Worm (Caenorhabditis elegans): ENCODE data around the gene C06A6.2.
A peak's percentile ranks its signal among the peaks of the same experiment; 100 is the strongest.

Gene C06A6.2

ce11 chrIV:7836030-7836429, 10.4 kb upstream of the C06A6.2 start:
- TF ChIP-seq nfya-1 (tag; optimal IDR thresholded peaks at IDR 0.05; ENCODE audit: insufficient read depth) (peak; percentile 19), nhr-23 (tag; optimal IDR thresholded peaks at IDR 0.05) (peak; percentile 85), ceh-28 (tag; optimal IDR thresholded peaks at IDR 0.05) (peak; percentile 60), sea-2 (GFP tag; optimal IDR thresholded peaks at IDR 0.05) (no peak), pha-4 (tag; optimal IDR thresholded peaks at IDR 0.05) (peak; percentile 26), ama-1 (optimal IDR thresholded peaks at IDR 0.05) (no peak), eor-1 (tag; optimal IDR thresholded peaks at IDR 0.05) (no peak), snpc-4 (tag; optimal IDR thresholded peaks at IDR 0.05) (no peak), nhr-25 (tag; optimal IDR thresholded peaks at IDR 0.05) (peak; percentile 61), fkh-2 (tag; optimal IDR thresholded peaks at IDR 0.05) (no peak), ZK546.5 (tag; optimal IDR thresholded peaks at IDR 0.05) (no peak), hmg-11 (tag; optimal IDR thresholded peaks at IDR 0.05) (peak; percentile 27)

- TF ChIP-seq nhr-43 (tag; optimal IDR thresholded peaks at IDR 0.05; ENCODE audit: poor library complexity, severe bottlenecking) (no peak), egl-5 (tag; optimal IDR thresholded peaks at IDR 0.05) (no peak), nhr-67 (tag; optimal IDR thresholded peaks at IDR 0.05) (no peak), eor-1 (tag; optimal IDR thresholded peaks at IDR 0.05) (no peak), nhr-237 (tag; optimal IDR thresholded peaks at IDR 0.05) (no peak), mml-1 (tag; optimal IDR thresholded peaks at IDR 0.05) (no peak), unc-39 (tag; optimal IDR thresholded peaks at IDR 0.05) (no peak), zag-1 (tag; optimal IDR thresholded peaks at IDR 0.05) (no peak), pqm-1 (tag; optimal IDR thresholded peaks at IDR 0.05) (no peak), snpc-4 (tag; optimal IDR thresholded peaks at IDR 0.05) (no peak), lin-15B (tag; optimal IDR thresholded peaks at IDR 0.05) (no peak), elt-3 (tag; optimal IDR thresholded peaks at IDR 0.05) (no peak), R02D3.7 (tag; optimal IDR thresholded peaks at IDR 0.05) (no peak), nhr-23 (tag; optimal IDR thresholded peaks at IDR 0.05) (no peak)
These were observed 9.9 kb upstream of the C06A6.2 start for ce11 chrIV:7836491-7836890.

- TF ChIP-seq nhr-12 (tag; optimal IDR thresholded peaks at IDR 0.05), result no peak
- TF ChIP-seq fos-1 (tag; optimal IDR thresholded peaks at IDR 0.05), result no peak
- TF ChIP-seq ztf-4 (tag; optimal IDR thresholded peaks at IDR 0.05), result no peak
- no peak for TF ChIP-seq nhr-237 (tag; optimal IDR thresholded peaks at IDR 0.05)
- TF ChIP-seq nhr-77 (tag; optimal IDR thresholded peaks at IDR 0.05), result no peak
- TF ChIP-seq lin-39 (tag; optimal IDR thresholded peaks at IDR 0.05), result no peak
- TF ChIP-seq pqm-1 (tag; optimal IDR thresholded peaks at IDR 0.05), result no peak
- no peak for TF ChIP-seq lin-15B (tag; optimal IDR thresholded peaks at IDR 0.05)
- no peak for TF ChIP-seq daf-12 (tag; optimal IDR thresholded peaks at IDR 0.05)
- no peak for TF ChIP-seq pha-4 (tag; optimal IDR thresholded peaks at IDR 0.05)
- TF ChIP-seq skn-1 (tag; optimal IDR thresholded peaks at IDR 0.05), result no peak
- no peak for TF ChIP-seq elt-3 (tag; optimal IDR thresholded peaks at IDR 0.05)
- TF ChIP-seq ceh-28 (tag; optimal IDR thresholded peaks at IDR 0.05), result no peak
- TF ChIP-seq nhr-43 (tag; optimal IDR thresholded peaks at IDR 0.05; ENCODE audit: poor library complexity, severe bottlenecking), result no peak
These were observed 8.0 kb upstream of the C06A6.2 start, which contains the start of gene C06A6.7 for ce11 chrIV:7838426-7838825. Gene C06A6.7, minus strand, starts transcription at chrIV:7838526.

- TF ChIP-seq nhr-237 (tag; optimal IDR thresholded peaks at IDR 0.05) (no peak), skn-1 (tag; optimal IDR thresholded peaks at IDR 0.05) (no peak), ZK546.5 (tag; optimal IDR thresholded peaks at IDR 0.05) (no peak), nhr-43 (tag; optimal IDR thresholded peaks at IDR 0.05; ENCODE audit: poor library complexity, severe bottlenecking) (no peak)
These were observed 6.5 kb upstream of the C06A6.2 start for ce11 chrIV:7839923-7840322.

ce11 chrIV:7841218-7841617, 5.2 kb upstream of the C06A6.2 start:
- TF ChIP-seq pha-4 (tag; optimal IDR thresholded peaks at IDR 0.05), result peak; percentile 50
- TF ChIP-seq pqm-1 (tag; optimal IDR thresholded peaks at IDR 0.05), result peak; percentile 90
- TF ChIP-seq elt-3 (tag; optimal IDR thresholded peaks at IDR 0.05), result no peak
- peak; percentile 89 for TF ChIP-seq elt-2 (tag; optimal IDR thresholded peaks at IDR 0.05)
- TF ChIP-seq nhr-77 (tag; optimal IDR thresholded peaks at IDR 0.05), result no peak
- peak; percentile 45 for TF ChIP-seq ceh-28 (tag; optimal IDR thresholded peaks at IDR 0.05)

- TF ChIP-seq elt-2 (tag; optimal IDR thresholded peaks at IDR 0.05) (peak; percentile 90), pqm-1 (tag; optimal IDR thresholded peaks at IDR 0.05) (peak; percentile 67), nhr-77 (tag; optimal IDR thresholded peaks at IDR 0.05) (no peak)
These were observed 2.0 kb upstream of the C06A6.2 start for ce11 chrIV:7844333-7844973.
